Fruit fly (Drosophila melanogaster) ovary, adult (tissue): Measurements from ENCODE around the gene CG5447.

Experiments used
- CG17801 ChIP-seq: fragments of 200-800 bp; optimal IDR thresholded peaks from 2 replicates; lab custom pipeline; 2019; ENCODE audit warnings: missing biosample characterization, mild to moderate bottlenecking, missing genetic modification characterization, moderate library complexity; ENCODE audit not compliant: partially characterized antibody

CG5447 gene

dm6 chr3R:26452345-26452744, at the start of gene CG5447:
TSS of gene CG5447 (plus strand) at chr3R:26452534.
- no peak for TF ChIP-seq CG17801 (GFP tag; lab: Kevin White, UChicago)

dm6 chr3R:26403556-26403955, 48.8 kb upstream of the CG5447 start, which contains the start of gene ppk15:
TSS of gene ppk15 (minus strand) at chr3R:26403656.
- TF ChIP-seq CG17801 (GFP tag; lab: Kevin White, UChicago), result no peak

- TF ChIP-seq CG17801 (GFP tag; lab: Kevin White, UChicago), result peak; percentile 6
Observed at dm6 chr3R:26409780-26410179, 42.6 kb upstream of the CG5447 start.

- no peak for TF ChIP-seq CG17801 (GFP tag; lab: Kevin White, UChicago)
Observed at dm6 chr3R:26413788-26414187, 38.5 kb upstream of the CG5447 start, which contains the start of gene Ald2. TSS of gene Ald2 (plus strand) at chr3R:26414088.

- no peak for TF ChIP-seq CG17801 (GFP tag; lab: Kevin White, UChicago)
Observed at dm6 chr3R:26425005-26425404, 27.3 kb upstream of the CG5447 start, which contains the start of gene CG6503. TSS of gene CG6503 (minus strand) at chr3R:26425105.

dm6 chr3R:26425681-26426080, 26.7 kb upstream of the CG5447 start, which contains the start of gene CG34291:
TSS of gene CG34291 (minus strand) at chr3R:26425781.
- TF ChIP-seq CG17801 (GFP tag; lab: Kevin White, UChicago), result no peak

dm6 chr3R:26428220-26428619, 24.1 kb upstream of the CG5447 start:
- no peak for TF ChIP-seq CG17801 (GFP tag; lab: Kevin White, UChicago)

- TF ChIP-seq CG17801 (GFP tag; lab: Kevin White, UChicago), result no peak
Observed at dm6 chr3R:26429619-26430018, 22.7 kb upstream of the CG5447 start.

- TF ChIP-seq CG17801 (GFP tag; lab: Kevin White, UChicago), result no peak
Observed at dm6 chr3R:26432526-26432925, 19.8 kb upstream of the CG5447 start.

dm6 chr3R:26432978-26433377, 19.4 kb upstream of the CG5447 start:
- no peak for TF ChIP-seq CG17801 (GFP tag; lab: Kevin White, UChicago)

- TF ChIP-seq CG17801 (GFP tag; lab: Kevin White, UChicago), result no peak
Observed at dm6 chr3R:26433743-26434142, 18.6 kb upstream of the CG5447 start.

dm6 chr3R:26436001-26436400, 16.3 kb upstream of the CG5447 start:
- TF ChIP-seq CG17801 (GFP tag; lab: Kevin White, UChicago), result no peak

dm6 chr3R:26436540-26436939, 15.8 kb upstream of the CG5447 start:
- no peak for TF ChIP-seq CG17801 (GFP tag; lab: Kevin White, UChicago)

- no peak for TF ChIP-seq CG17801 (GFP tag; lab: Kevin White, UChicago)
Observed at dm6 chr3R:26440455-26441196, 11.7 kb upstream of the CG5447 start, which contains the start of gene tx. TSS of gene tx (plus strand) at chr3R:26440778.

dm6 chr3R:26442609-26443180, 9.6 kb upstream of the CG5447 start:
- no peak for TF ChIP-seq CG17801 (GFP tag; lab: Kevin White, UChicago)

- no peak for TF ChIP-seq CG17801 (GFP tag; lab: Kevin White, UChicago)
Observed at dm6 chr3R:26443343-26443742, 9.0 kb upstream of the CG5447 start.
